Fruit fly (Drosophila melanogaster): ENCODE measurements around the gene CG11035.

The CG11035 gene

dm6 chr3R:8072635-8073034 lies 39.8 kb upstream of the CG11035 start (continued):
- TF ChIP-seq Hand (GFP tag; optimal IDR thresholded peaks at IDR 0.05) (no peak), CG1024 (GFP tag; IDR thresholded peaks at IDR 0.05) (no peak), jigr1 (GFP tag; IDR thresholded peaks at IDR 0.05) (no peak), YL-1 (GFP tag; optimal IDR thresholded peaks at IDR 0.05) (no peak), ken (GFP tag; IDR thresholded peaks at IDR 0.05) (no peak), fu2 (GFP tag; optimal IDR thresholded peaks at IDR 0.05) (no peak), CG1792 (GFP tag; optimal IDR thresholded peaks at IDR 0.05) (no peak), CG2116 (GFP tag; optimal IDR thresholded peaks at IDR 0.05) (no peak), CG14014 (GFP tag; IDR thresholded peaks at IDR 0.05) (peak; percentile 28; the same call in 1 of the 2 replicates), HHEX (GFP tag; optimal IDR thresholded peaks at IDR 0.05) (no peak), cwo (GFP tag; optimal IDR thresholded peaks at IDR 0.05) (peak; percentile 44), otp (GFP tag; IDR thresholded peaks at IDR 0.05) (0 out of 3 replicates have a peak, but pooled peaks have one; percentile 29), CG7372 (GFP tag; IDR thresholded peaks at IDR 0.05) (no peak), Atf-2 (GFP tag; optimal IDR thresholded peaks at IDR 0.05) (no peak), CG7987 (GFP tag; optimal IDR thresholded peaks at IDR 0.05) (no peak), exex (tag; optimal IDR thresholded peaks at IDR 0.05) (no peak), CG6175 (GFP tag; IDR thresholded peaks at IDR 0.05) (no peak), luna (GFP tag; optimal IDR thresholded peaks at IDR 0.05) (no peak), cg (GFP tag; optimal IDR thresholded peaks at IDR 0.05) (no peak), CG4282 (GFP tag; optimal IDR thresholded peaks at IDR 0.05) (no peak), stc (GFP tag; IDR thresholded peaks at IDR 0.05) (peak; percentile 46; the same call in 1 of the 2 replicates), CG10366 (GFP tag; IDR thresholded peaks at IDR 0.05) (peak; percentile 12; the same call in 1 of the 2 replicates), CG7928 (GFP tag; optimal IDR thresholded peaks at IDR 0.05) (no peak), cato (GFP tag; optimal IDR thresholded peaks at IDR 0.05; ENCODE audit: borderline replicate concordance) (no peak), dm (GFP tag; optimal IDR thresholded peaks at IDR 0.05) (no peak), chinmo (GFP tag; IDR thresholded peaks at IDR 0.05; ENCODE audit: partially characterized antibody) (no peak), NfI (GFP tag; optimal IDR thresholded peaks at IDR 0.05) (no peak), CG10321 (GFP tag; IDR thresholded peaks at IDR 0.05) (no peak), B-H2 (GFP tag; optimal IDR thresholded peaks at IDR 0.05) (no peak), CG34422 (GFP tag; IDR thresholded peaks at IDR 0.05) (no peak), klu (GFP tag; IDR thresholded peaks at IDR 0.05) (no peak), CG10462 (GFP tag; optimal IDR thresholded peaks at IDR 0.05) (no peak), NC2α (GFP tag; optimal IDR thresholded peaks at IDR 0.05) (no peak), wdn (GFP tag; IDR thresholded peaks at IDR 0.05) (no peak), run (tag; optimal IDR thresholded peaks at IDR 0.05) (no peak), CG15479 (GFP tag; optimal IDR thresholded peaks at IDR 0.05) (no peak), CG2202 (tag; optimal IDR thresholded peaks at IDR 0.05) (no peak), CG12659 (GFP tag; optimal IDR thresholded peaks at IDR 0.05) (peak; percentile 2), kay (GFP tag; optimal IDR thresholded peaks at IDR 0.05) (no peak), NK7.1 (GFP tag; optimal IDR thresholded peaks at IDR 0.05) (no peak), CG7745 (tag; optimal IDR thresholded peaks at IDR 0.05) (no peak), Ets65A (GFP tag) (no peak), gem (tag; optimal IDR thresholded peaks at IDR 0.05) (peak; percentile 57), Xbp1 (GFP tag; optimal IDR thresholded peaks at IDR 0.05) (peak; percentile 25), mirr (GFP tag; optimal IDR thresholded peaks at IDR 0.05) (no peak), unc-4 (GFP tag; IDR thresholded peaks at IDR 0.05; ENCODE audit: partially characterized antibody) (no peak), Dfd (GFP tag; optimal IDR thresholded peaks at IDR 0.05) (no peak), lilli (GFP tag; optimal IDR thresholded peaks at IDR 0.05) (peak; percentile 40), eve (GFP tag; optimal IDR thresholded peaks at IDR 0.05) (no peak), HLHmδ (GFP tag; optimal IDR thresholded peaks at IDR 0.05) (no peak), CG9215 (GFP tag; IDR thresholded peaks at IDR 0.05) (no peak), ERR (GFP tag; optimal IDR thresholded peaks at IDR 0.05) (no peak)
